Fruit fly (Drosophila melanogaster) whole organism, embryonic: ENCODE data around the gene CG11131.

Source experiments
- B-H2 ChIP-seq: fragments of 200-800 bp; sonication (Bioruptor generic); optimal IDR thresholded peaks from 2 replicates; lab custom pipeline; 2018; ENCODE audit warnings: missing biosample characterization, mild to moderate bottlenecking, missing genetic modification characterization
- CG10979 ChIP-seq: fragments of 200-800 bp; sonication (Bioruptor generic); optimal IDR thresholded peaks from 2 replicates; lab custom pipeline; 2018; ENCODE audit warnings: missing biosample characterization, mild to moderate bottlenecking, missing genetic modification characterization, moderate library complexity
- CG11504 ChIP-seq: fragments of 200-800 bp; sonication (Bioruptor generic); optimal IDR thresholded peaks from 3 replicates; lab custom pipeline; 2019; ENCODE audit warnings: missing biosample characterization, mild to moderate bottlenecking, missing genetic modification characterization, moderate library complexity
- CG11695 ChIP-seq: fragments of 200-800 bp; sonication (Bioruptor generic); IDR thresholded peaks from 3 replicates; pipeline ENCODE4 v1.3.6; 2022; ENCODE audit warnings: missing biosample characterization, missing genetic modification characterization
- CG11723 ChIP-seq: fragments of 200-800 bp; sonication (Bioruptor generic); optimal IDR thresholded peaks from 2 replicates; lab custom pipeline; 2017; ENCODE audit warnings: missing biosample characterization, mild to moderate bottlenecking, missing genetic modification characterization
- CG1233 ChIP-seq: fragments of 200-800 bp; sonication (Bioruptor generic); optimal IDR thresholded peaks from 4 replicates; lab custom pipeline; 2018; ENCODE audit warnings: missing biosample characterization, mild to moderate bottlenecking, missing genetic modification characterization
- CG13287 ChIP-seq: fragments of 200-800 bp; sonication (Bioruptor generic); IDR thresholded peaks from 2 replicates; pipeline ENCODE4 v1.3.6; 2022; ENCODE audit warnings: missing biosample characterization, missing genetic modification characterization; ENCODE audit not compliant: partially characterized antibody
- CG15479 ChIP-seq: fragments of 200-800 bp; sonication (Bioruptor generic); optimal IDR thresholded peaks from 3 replicates; lab custom pipeline; 2019; ENCODE audit warnings: missing biosample characterization, mild to moderate bottlenecking, missing genetic modification characterization, moderate library complexity
- CG16863 ChIP-seq: fragments of 200-800 bp; sonication (Bioruptor generic); optimal IDR thresholded peaks from 3 replicates; lab custom pipeline; 2016; ENCODE audit warnings: missing biosample characterization, missing genetic modification characterization
- CG3163 ChIP-seq: fragments of 200-800 bp; sonication (Bioruptor generic); optimal IDR thresholded peaks from 3 replicates; lab custom pipeline; 2016; ENCODE audit warnings: missing biosample characterization, missing genetic modification characterization
- CG32532 ChIP-seq: fragments of 200-800 bp; sonication (Bioruptor generic); IDR thresholded peaks from 2 replicates; pipeline ENCODE4 v1.3.6; 2022; ENCODE audit warnings: missing biosample characterization, missing genetic modification characterization
- CG6689 ChIP-seq: fragments of 200-800 bp; sonication (Bioruptor generic); IDR thresholded peaks from 2 replicates; pipeline ENCODE4 v1.3.6; 2022; ENCODE audit warnings: missing biosample characterization, missing genetic modification characterization
- CG6791 ChIP-seq: fragments of 200-800 bp; sonication (Bioruptor generic); IDR thresholded peaks from 3 replicates; pipeline ENCODE4 v1.3.6; 2022; ENCODE audit warnings: missing biosample characterization, missing genetic modification characterization; ENCODE audit not compliant: partially characterized antibody
- CG6813 ChIP-seq: fragments of 200-800 bp; sonication (Bioruptor generic); optimal IDR thresholded peaks from 2 replicates; lab custom pipeline; 2017; ENCODE audit warnings: missing biosample characterization, missing genetic modification characterization, mild to moderate bottlenecking, moderate library complexity, missing genetic modification reagents
- CG8944 ChIP-seq: fragments of 200-800 bp; sonication (Bioruptor generic); optimal IDR thresholded peaks from 3 replicates; lab custom pipeline; 2016; ENCODE audit warnings: missing biosample characterization, missing genetic modification characterization
- CG9215 ChIP-seq: fragments of 200-800 bp; sonication (Bioruptor generic); IDR thresholded peaks from 2 replicates; pipeline ENCODE4 v1.3.6; 2022; ENCODE audit warnings: missing biosample characterization, missing genetic modification characterization
- CG9727 ChIP-seq: fragments of 200-800 bp; sonication (Bioruptor generic); optimal IDR thresholded peaks from 3 replicates; lab custom pipeline; 2017; ENCODE audit warnings: missing biosample characterization, mild to moderate bottlenecking, missing genetic modification characterization
- E2f2 ChIP-seq: fragments of 200-800 bp; sonication (Bioruptor generic); IDR thresholded peaks from 2 replicates; pipeline ENCODE4 v1.3.6; 2022; ENCODE audit warnings: missing biosample characterization, missing genetic modification characterization
- Ets97D ChIP-seq: fragments of 200-800 bp; sonication (Bioruptor generic); optimal IDR thresholded peaks from 3 replicates; lab custom pipeline; 2016; ENCODE audit warnings: missing biosample characterization, missing genetic modification characterization
- Mad ChIP-seq: fragments of 200-800 bp; sonication (Bioruptor generic); optimal IDR thresholded peaks from 2 replicates; lab custom pipeline; 2016; ENCODE audit warnings: missing biosample characterization, missing genetic modification characterization
- Pdp1 ChIP-seq, 2 experiments: fragments of 200-800 bp; sonication (Bioruptor generic); optimal IDR thresholded peaks; 3 replicates each; lab custom pipeline; 2016; ENCODE audit warnings: missing biosample characterization in 2 of 2, missing genetic modification characterization in 2 of 2, mild to moderate bottlenecking in 1 of 2, moderate library complexity in 1 of 2
- Side ChIP-seq: fragments of 200-800 bp; sonication (Bioruptor generic); optimal IDR thresholded peaks from 2 replicates; lab custom pipeline; 2016; ENCODE audit warnings: missing biosample characterization, missing genetic modification characterization
- Sox102F ChIP-seq: fragments of 200-800 bp; sonication (Bioruptor generic); optimal IDR thresholded peaks from 2 replicates; lab custom pipeline; 2018; ENCODE audit warnings: missing biosample characterization, mild to moderate bottlenecking, missing genetic modification characterization, moderate library complexity
- amos ChIP-seq: fragments of 200-800 bp; sonication (Bioruptor generic); IDR thresholded peaks from 2 replicates; pipeline ENCODE4 v1.3.6; 2022; ENCODE audit warnings: missing biosample characterization, missing genetic modification characterization; ENCODE audit not compliant: partially characterized antibody
- bab2 ChIP-seq: fragments of 200-800 bp; sonication (Bioruptor generic); optimal IDR thresholded peaks from 2 replicates; lab custom pipeline; 2016; ENCODE audit warnings: missing biosample characterization, missing genetic modification characterization
- chn ChIP-seq: fragments of 200-800 bp; sonication (Bioruptor generic); optimal IDR thresholded peaks from 2 replicates; lab custom pipeline; 2016; ENCODE audit warnings: missing biosample characterization, missing genetic modification characterization
- crol ChIP-seq: fragments of 200-800 bp; sonication (Bioruptor generic); IDR thresholded peaks from 2 replicates; pipeline ENCODE4 v1.3.6; 2022; ENCODE audit warnings: missing biosample characterization, missing genetic modification characterization
- cwo ChIP-seq: fragments of 200-800 bp; sonication (Bioruptor generic); optimal IDR thresholded peaks from 3 replicates; lab custom pipeline; 2017; ENCODE audit warnings: missing biosample characterization, missing genetic modification characterization, mild to moderate bottlenecking, moderate library complexity, missing genetic modification reagents
- gcm2 ChIP-seq: fragments of 200-800 bp; sonication (Bioruptor generic); optimal IDR thresholded peaks from 2 replicates; lab custom pipeline; 2016; ENCODE audit warnings: missing biosample characterization, missing genetic modification characterization
- hbn ChIP-seq: fragments of 200-800 bp; sonication (Bioruptor generic); IDR thresholded peaks from 2 replicates; pipeline ENCODE4 v1.3.6; 2022; ENCODE audit warnings: missing biosample characterization, missing genetic modification characterization; ENCODE audit not compliant: partially characterized antibody
- insv ChIP-seq, 2 experiments: fragments of 200-800 bp; sonication (Bioruptor generic); optimal IDR thresholded peaks; 3 replicates each; lab custom pipeline; 2016 to 2018; ENCODE audit warnings: missing biosample characterization in 2 of 2, missing genetic modification characterization in 2 of 2
- jigr1 ChIP-seq: fragments of 200-800 bp; sonication (Bioruptor generic); IDR thresholded peaks from 3 replicates; pipeline ENCODE4 v1.3.6; 2022; ENCODE audit warnings: missing biosample characterization, missing genetic modification characterization
- lola ChIP-seq, 3 experiments: fragments of >200 bp in 2 of 3; fragments of 200-800 bp in 1 of 3; sonication (Bioruptor generic) in 1 of 3; optimal IDR thresholded peaks; 2 replicates each; lab custom pipeline; 2017 to 2019; ENCODE audit warnings: missing biosample characterization in 3 of 3, missing genetic modification characterization in 3 of 3, mild to moderate bottlenecking in 1 of 3, moderate library complexity in 1 of 3
- org-1 ChIP-seq: fragments of 200-800 bp; sonication (Bioruptor generic); optimal IDR thresholded peaks from 2 replicates; lab custom pipeline; 2017; ENCODE audit warnings: missing biosample characterization, missing genetic modification characterization
- psq ChIP-seq: fragments of 200-800 bp; sonication (Bioruptor generic); optimal IDR thresholded peaks from 2 replicates; lab custom pipeline; 2017; ENCODE audit warnings: missing biosample characterization, missing genetic modification characterization
- rib ChIP-seq: fragments of 200-800 bp; sonication (Bioruptor generic); IDR thresholded peaks from 2 replicates; pipeline ENCODE4 v1.3.6; 2022; ENCODE audit warnings: missing biosample characterization, missing genetic modification characterization
- sc ChIP-seq, 3 experiments: fragments of >200 bp in 2 of 3; fragments of 200-800 bp in 1 of 3; sonication (Bioruptor generic) in 1 of 3; optimal IDR thresholded peaks; 2 replicates in 2 of 3; 3 replicates in 1 of 3; lab custom pipeline; 2017; ENCODE audit warnings: mild to moderate bottlenecking in 1 of 3, missing biosample characterization in 1 of 3, missing genetic modification characterization in 1 of 3, missing genetic modification reagents in 1 of 3
- slp2 ChIP-seq: fragments of 200-800 bp; sonication (Bioruptor generic); optimal IDR thresholded peaks from 2 replicates; lab custom pipeline; 2016; ENCODE audit warnings: missing biosample characterization, missing genetic modification characterization
- twi ChIP-seq: fragments of 200-800 bp; optimal IDR thresholded peaks from 2 replicates; lab custom pipeline; 2019; ENCODE audit warnings: missing biosample characterization, mild to moderate bottlenecking, missing genetic modification characterization, moderate library complexity
- tx ChIP-seq: fragments of 200-800 bp; sonication (Bioruptor generic); optimal IDR thresholded peaks from 2 replicates; lab custom pipeline; 2016; ENCODE audit warnings: missing biosample characterization, missing genetic modification characterization
- unc-4 ChIP-seq: fragments of 200-800 bp; sonication (Bioruptor generic); IDR thresholded peaks from 2 replicates; pipeline ENCODE4 v1.3.6; 2022; ENCODE audit warnings: missing biosample characterization, missing genetic modification characterization; ENCODE audit not compliant: partially characterized antibody
- unpg ChIP-seq: fragments of 200-800 bp; sonication (Bioruptor generic); optimal IDR thresholded peaks from 3 replicates; lab custom pipeline; 2018; ENCODE audit warnings: missing biosample characterization, mild to moderate bottlenecking, missing genetic modification characterization, moderate library complexity
- vnd ChIP-seq: fragments of 200-800 bp; sonication (Bioruptor generic); IDR thresholded peaks from 3 replicates; pipeline ENCODE4 v1.3.6; 2022; ENCODE audit warnings: missing biosample characterization, missing genetic modification characterization; ENCODE audit not compliant: partially characterized antibody
- vvl ChIP-seq: fragments of 200-800 bp; sonication (Bioruptor generic); IDR thresholded peaks from 2 replicates; pipeline ENCODE4 v1.3.6; 2022; ENCODE audit warnings: missing biosample characterization, missing genetic modification characterization
- wor ChIP-seq: fragments of 200-800 bp; sonication (Bioruptor generic); IDR thresholded peaks from 2 replicates; pipeline ENCODE4 v1.3.6; 2022; ENCODE audit warnings: missing biosample characterization, missing genetic modification characterization
- zf30C ChIP-seq: fragments of 200-800 bp; sonication (Bioruptor generic); optimal IDR thresholded peaks from 3 replicates; lab custom pipeline; 2018; ENCODE audit warnings: missing biosample characterization, mild to moderate bottlenecking, missing genetic modification characterization
- zfh1 ChIP-seq: fragments of 200-800 bp; sonication (Bioruptor generic); IDR thresholded peaks from 3 replicates; pipeline ENCODE4 v1.3.6; 2022; ENCODE audit warnings: missing biosample characterization, missing genetic modification characterization

The CG11131 gene

DNA sequence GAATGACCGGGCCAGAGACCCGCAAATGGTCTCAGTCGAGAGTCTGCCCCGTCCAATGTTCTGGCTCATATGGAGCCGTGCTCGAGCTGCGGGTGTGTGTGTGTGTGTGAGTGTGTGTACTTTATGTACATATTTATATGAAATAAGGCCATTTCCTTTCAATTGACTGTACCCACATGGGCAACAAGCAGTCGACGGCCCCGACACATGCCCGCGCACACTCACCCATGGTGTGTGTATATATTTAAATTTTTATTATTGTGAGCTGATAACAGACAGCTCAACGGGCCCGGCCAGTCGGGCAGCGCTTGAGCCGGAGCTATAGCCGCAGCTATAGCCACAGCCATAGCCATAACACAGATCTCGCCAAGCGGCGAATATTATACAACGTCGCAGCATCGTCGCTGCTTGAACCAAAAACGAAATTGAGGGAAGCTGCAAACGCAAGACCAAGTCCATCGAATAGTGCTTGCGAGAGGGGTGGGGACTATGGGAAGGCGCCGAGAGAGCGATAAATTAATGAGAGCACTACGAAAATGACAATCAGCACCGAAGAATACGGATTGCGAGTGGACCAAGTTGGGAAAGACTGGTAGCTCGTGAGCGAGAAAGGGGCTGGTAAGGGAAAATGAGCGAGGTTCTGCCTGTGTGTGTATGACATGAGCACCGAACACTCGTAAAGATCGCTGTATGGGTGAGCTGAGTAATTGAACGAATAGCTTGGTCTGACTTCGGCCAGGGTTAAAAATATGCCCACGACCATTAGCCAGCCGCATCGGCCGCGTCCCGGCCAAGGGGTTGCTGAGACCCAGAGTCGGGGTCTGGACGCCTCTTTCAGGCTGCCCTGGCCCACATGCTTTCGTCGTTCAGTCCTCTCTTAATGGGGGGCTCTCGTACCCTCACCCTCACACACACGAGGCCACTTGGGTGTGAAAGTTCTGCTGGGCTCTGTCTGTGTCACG, 49.7 kb downstream of the CG11131 start:
- TF ChIP-seq CG9727 (GFP tag; lab: Kevin White, UChicago) (no peak), CG13287 (no peak), amos (no peak), CG6813 (GFP tag; lab: Kevin White, UChicago) (peak; percentile 16), CG32532 (no peak), Ets97D (no peak), vvl (GFP tag; lab: Robert Waterston, UW) (peak; percentile 39; the same call in 1 of the 2 replicates), zf30C (no peak), twi (tag; lab: Kevin White, UChicago) (peak; percentile 95), unc-4 (GFP tag; lab: Robert Waterston, UW) (no peak), B-H2 (GFP tag; lab: Kevin White, UChicago) (no peak), CG8944 (GFP tag; lab: Kevin White, UChicago) (no peak), Mad (GFP tag; lab: Kevin White, UChicago) (no peak), chn (peak; percentile 6), bab2 (GFP tag; lab: Kevin White, UChicago) (no peak), cwo (GFP tag; lab: Kevin White, UChicago) (no peak), CG10979 (no peak), E2f2 (no peak), vnd (GFP tag; lab: Robert Waterston, UW) (no peak), slp2 (GFP tag; lab: Kevin White, UChicago) (no peak), rib (GFP tag; lab: Robert Waterston, UW) (no peak), tx (no peak), CG3163 (GFP tag; lab: Kevin White, UChicago) (no peak), Pdp1 (GFP tag; optimal IDR thresholded peaks at IDR 0.05; lab: Kevin White, UChicago) (peak in 1 of 2 experiments; percentile 98), CG9215 (GFP tag; lab: Robert Waterston, UW) (no peak), Sox102F (no peak), zfh1 (GFP tag; lab: Robert Waterston, UW) (no peak), Side (GFP tag; lab: Kevin White, UChicago) (no peak), psq (GFP tag; lab: Kevin White, UChicago) (no peak), CG11723 (GFP tag; lab: Kevin White, UChicago) (peak; percentile 12), jigr1 (GFP tag; lab: Robert Waterston, UW) (no peak), CG6689 (GFP tag; lab: Robert Waterston, UW) (no peak), CG16863 (GFP tag; lab: Kevin White, UChicago) (no peak), CG15479 (peak; percentile 27), wor (GFP tag; lab: Robert Waterston, UW) (no peak), insv (GFP tag; optimal IDR thresholded peaks at IDR 0.05; lab: Kevin White, UChicago) (no peak), lola (GFP tag; optimal IDR thresholded peaks at IDR 0.05; lab: Kevin White, UChicago) (no peak), CG1233 (GFP tag; lab: Kevin White, UChicago) (no peak), unpg (GFP tag; lab: Kevin White, UChicago) (no peak), CG11504 (tag; lab: Kevin White, UChicago) (no peak), CG6791 (GFP tag; lab: Robert Waterston, UW) (0 out of 3 replicates have a peak, but pooled peaks have one; percentile 19), crol (GFP tag; lab: Robert Waterston, UW) (no peak; the same call in 1 of the 2 replicates), CG11695 (no peak), hbn (GFP tag; lab: Robert Waterston, UW) (0 out of 2 replicates have a peak, but pooled peaks have one; percentile 15), org-1 (GFP tag; lab: Kevin White, UChicago) (no peak), gcm2 (no peak), sc (optimal IDR thresholded peaks at IDR 0.05; lab: Kevin White, UChicago) (no peak), sc (GFP tag; optimal IDR thresholded peaks at IDR 0.05; lab: Kevin White, UChicago) (no peak)
